Worm (Caenorhabditis elegans) whole organism, L1 larva: ENCODE results near the gene T02G5.15.

Source experiments
- F16B12.6 ChIP-seq: fragments of 150-350 bp; optimal IDR thresholded peaks from 2 replicates; lab custom pipeline; 2014; ENCODE audit warnings: missing biosample characterization, missing genetic modification characterization
- ceh-63 ChIP-seq: fragments of 200-800 bp; sonication (Bioruptor generic); optimal IDR thresholded peaks from 2 replicates; lab custom pipeline; 2018; ENCODE audit warnings: mild to moderate bottlenecking, missing genetic modification characterization, missing compliant biosample characterization
- ceh-82 ChIP-seq, 3 experiments: fragments of 150-350 bp in 1 of 3; sonication (generic microtip) in 2 of 3; optimal IDR thresholded peaks; 2 replicates each; lab custom pipeline; 2014 to 2017; ENCODE audit warnings: missing biosample characterization in 3 of 3, missing genetic modification characterization in 3 of 3
- ceh-88 ChIP-seq: fragments of 200-800 bp; sonication (Bioruptor generic); IDR thresholded peaks from 2 replicates; pipeline ENCODE4 v1.3.6; 2022; ENCODE audit warnings: missing genetic modification characterization, missing compliant biosample characterization
- dsc-1 ChIP-seq: sonication (generic microtip); optimal IDR thresholded peaks from 2 replicates; lab custom pipeline; 2016; ENCODE audit warnings: mild to moderate bottlenecking, missing genetic modification characterization, missing compliant biosample characterization
- efl-1 ChIP-seq, 4 experiments: fragments of 150-350 bp; optimal IDR thresholded peaks in 3 of 4; peaks in 1 of 4; 1 replicate in 1 of 4; 2 replicates in 3 of 4; lab custom pipeline; 2014; ENCODE audit warnings: missing biosample characterization in 2 of 4, missing genetic modification characterization in 2 of 4, missing genetic modification reagents in 2 of 4
- efl-3 ChIP-seq: fragments of 200-800 bp; sonication (Bioruptor generic); optimal IDR thresholded peaks from 2 replicates; lab custom pipeline; 2018; ENCODE audit warnings: mild to moderate bottlenecking, missing genetic modification characterization, missing compliant biosample characterization
- egl-13 ChIP-seq: sonication (generic microtip); optimal IDR thresholded peaks from 2 replicates; lab custom pipeline; 2016; ENCODE audit warnings: missing genotype, missing genetic modification reagents, missing genetic modification characterization, missing compliant biosample characterization
- elt-2 ChIP-seq: sonication (generic microtip); optimal IDR thresholded peaks from 2 replicates; lab custom pipeline; 2016; ENCODE audit warnings: missing genetic modification characterization, mild to moderate bottlenecking, inconsistent platforms, missing compliant biosample characterization, missing genetic modification reagents
- elt-3 ChIP-seq, 6 experiments: fragments of 150-350 bp in 1 of 6; sonication (generic microtip); optimal IDR thresholded peaks; 2 replicates each; lab custom pipeline; 2017 to 2018; ENCODE audit warnings: missing biosample characterization in 6 of 6, missing genetic modification characterization in 6 of 6, inconsistent platforms in 1 of 6
- fkh-10 ChIP-seq: sonication (generic microtip); optimal IDR thresholded peaks from 2 replicates; lab custom pipeline; 2017; ENCODE audit warnings: missing biosample characterization, missing genetic modification reagents, missing genetic modification characterization
- fkh-4 ChIP-seq: sonication (generic microtip); optimal IDR thresholded peaks from 2 replicates; lab custom pipeline; 2016; ENCODE audit warnings: missing compliant biosample characterization, missing genetic modification characterization, borderline replicate concordance
- fos-1 ChIP-seq: fragments of 150-350 bp; optimal IDR thresholded peaks from 2 replicates; lab custom pipeline; 2014; ENCODE audit warnings: missing biosample characterization, missing genetic modification characterization
- grh-1 ChIP-seq: fragments of 200-800 bp; sonication (Bioruptor generic); IDR thresholded peaks from 2 replicates; pipeline ENCODE4 v1.3.6; 2022; ENCODE audit warnings: missing genetic modification reagents, missing genetic modification characterization, missing compliant biosample characterization
- hlh-17 ChIP-seq: fragments of 200-800 bp; sonication (Bioruptor generic); optimal IDR thresholded peaks from 2 replicates; lab custom pipeline; 2018; ENCODE audit warnings: missing genetic modification characterization, mild to moderate bottlenecking, missing compliant biosample characterization, moderate library complexity, borderline replicate concordance
- hlh-4 ChIP-seq: sonication (generic microtip); optimal IDR thresholded peaks from 2 replicates; lab custom pipeline; 2016; ENCODE audit warnings: mild to moderate bottlenecking, missing genetic modification characterization, missing compliant biosample characterization
- hpl-2 ChIP-seq: fragments of 150-350 bp; optimal IDR thresholded peaks from 2 replicates; lab custom pipeline; 2014; ENCODE audit warnings: missing biosample characterization, missing genetic modification reagents, missing genetic modification characterization
- irx-1 ChIP-seq: sonication (generic microtip); optimal IDR thresholded peaks from 2 replicates; lab custom pipeline; 2016; ENCODE audit warnings: missing genetic modification characterization, missing compliant biosample characterization
- isw-1 ChIP-seq: fragments of 200-800 bp; sonication (Bioruptor generic); IDR thresholded peaks from 2 replicates; pipeline ENCODE4 v1.3.6; 2022; ENCODE audit warnings: missing genetic modification characterization, missing compliant biosample characterization
- jun-1 ChIP-seq: fragments of 150-350 bp; optimal IDR thresholded peaks from 2 replicates; lab custom pipeline; 2014; ENCODE audit warnings: missing biosample characterization, missing genetic modification reagents, missing genetic modification characterization
- lin-14 ChIP-seq: fragments of 200-800 bp; sonication (Bioruptor generic); optimal IDR thresholded peaks from 2 replicates; lab custom pipeline; 2018; ENCODE audit warnings: mild to moderate bottlenecking, missing genetic modification characterization, moderate library complexity, missing compliant biosample characterization
- lir-3 ChIP-seq: sonication (generic microtip); optimal IDR thresholded peaks from 2 replicates; lab custom pipeline; 2016; ENCODE audit warnings: mild to moderate bottlenecking, missing genetic modification characterization, moderate library complexity, missing compliant biosample characterization; ENCODE audit not compliant: poor library complexity
- lsy-2 ChIP-seq, 2 experiments: fragments of 150-350 bp; optimal IDR thresholded peaks; 2 replicates each; lab custom pipeline; 2014; ENCODE audit warnings: missing biosample characterization in 2 of 2, missing genetic modification characterization in 2 of 2
- mab-9 ChIP-seq: fragments of 200-800 bp; sonication (Bioruptor generic); IDR thresholded peaks from 2 replicates; pipeline ENCODE4 v1.3.6; 2022; ENCODE audit warnings: missing genetic modification reagents, missing genetic modification characterization, missing compliant biosample characterization
- mdl-1 ChIP-seq, 2 experiments: fragments of 150-350 bp; optimal IDR thresholded peaks; 2 replicates each; lab custom pipeline; 2014 to 2017; ENCODE audit warnings: missing biosample characterization in 2 of 2, missing genetic modification characterization in 2 of 2, inconsistent platforms in 1 of 2
- nhr-19 ChIP-seq: fragments of 200-800 bp; sonication (Bioruptor generic); conservative IDR thresholded peaks from 2 replicates; pipeline ENCODE4 v1.3.6; 2022; ENCODE audit warnings: missing genetic modification characterization, missing compliant biosample characterization
- nhr-20 ChIP-seq: sonication (generic microtip); optimal IDR thresholded peaks from 2 replicates; lab custom pipeline; 2016; ENCODE audit warnings: mild to moderate bottlenecking, missing genetic modification characterization, missing compliant biosample characterization
- nhr-28 ChIP-seq: fragments of 150-350 bp; optimal IDR thresholded peaks from 2 replicates; lab custom pipeline; 2014; ENCODE audit warnings: missing biosample characterization, missing genetic modification characterization
- nhr-71 ChIP-seq: sonication (generic microtip); optimal IDR thresholded peaks from 2 replicates; lab custom pipeline; 2016; ENCODE audit warnings: mild to moderate bottlenecking, missing genetic modification characterization, moderate library complexity, missing compliant biosample characterization
- nhr-77 ChIP-seq: fragments of 150-350 bp; optimal IDR thresholded peaks from 2 replicates; lab custom pipeline; 2014; ENCODE audit warnings: missing biosample characterization, missing genetic modification characterization
- nhr-90 ChIP-seq: sonication (generic microtip); optimal IDR thresholded peaks from 2 replicates; lab custom pipeline; 2016; ENCODE audit warnings: mild to moderate bottlenecking, missing genetic modification characterization, missing compliant biosample characterization; ENCODE audit not compliant: poor library complexity
- pag-3 ChIP-seq: sonication (generic microtip); optimal IDR thresholded peaks from 2 replicates; lab custom pipeline; 2017; ENCODE audit warnings: missing genetic modification characterization, mild to moderate bottlenecking, missing compliant biosample characterization, antibody characterized with exemption, borderline replicate concordance; ENCODE audit not compliant: insufficient read depth
- pax-3 ChIP-seq: fragments of 200-800 bp; sonication (Bioruptor generic); optimal IDR thresholded peaks from 2 replicates; lab custom pipeline; 2018; ENCODE audit warnings: mild to moderate bottlenecking, missing genetic modification characterization, moderate library complexity, missing compliant biosample characterization
- pqm-1 ChIP-seq: sonication (generic microtip); optimal IDR thresholded peaks from 3 replicates; lab custom pipeline; 2017; ENCODE audit warnings: missing biosample characterization, missing genetic modification characterization
- skn-1 ChIP-seq: fragments of 150-350 bp; optimal IDR thresholded peaks from 2 replicates; lab custom pipeline; 2014; ENCODE audit warnings: missing biosample characterization, missing genetic modification characterization
- snpc-4 ChIP-seq: fragments of 150-350 bp; optimal IDR thresholded peaks from 2 replicates; lab custom pipeline; 2014; ENCODE audit warnings: missing biosample characterization, missing genetic modification characterization
- snu-23 ChIP-seq: sonication (generic microtip); optimal IDR thresholded peaks from 2 replicates; lab custom pipeline; 2016; ENCODE audit warnings: missing genetic modification characterization, missing compliant biosample characterization
- swsn-7 ChIP-seq: sonication (generic microtip); optimal IDR thresholded peaks from 2 replicates; lab custom pipeline; 2016; ENCODE audit warnings: missing genetic modification characterization, missing compliant biosample characterization
- tbx-2 ChIP-seq: sonication (generic microtip); optimal IDR thresholded peaks from 2 replicates; lab custom pipeline; 2016; ENCODE audit warnings: missing genetic modification characterization, missing compliant biosample characterization
- tlp-1 ChIP-seq: fragments of 150-350 bp; optimal IDR thresholded peaks from 2 replicates; lab custom pipeline; 2014; ENCODE audit warnings: missing biosample characterization, missing genetic modification characterization
- unc-30 ChIP-seq: sonication (generic microtip); optimal IDR thresholded peaks from 2 replicates; lab custom pipeline; 2017; ENCODE audit warnings: missing biosample characterization, missing genetic modification characterization
- unc-98 ChIP-seq: fragments of 200-800 bp; sonication (Bioruptor generic); IDR thresholded peaks from 2 replicates; pipeline ENCODE4 v1.3.6; 2022; ENCODE audit warnings: missing genetic modification characterization, missing compliant biosample characterization
- vab-15 ChIP-seq: sonication (generic microtip); optimal IDR thresholded peaks from 2 replicates; lab custom pipeline; 2017; ENCODE audit warnings: missing genotype, mild to moderate bottlenecking, missing genetic modification characterization, missing compliant biosample characterization
- xbp-1 ChIP-seq: sonication (generic microtip); optimal IDR thresholded peaks from 2 replicates; lab custom pipeline; 2016; ENCODE audit warnings: missing genetic modification characterization, missing compliant biosample characterization
- zip-4 ChIP-seq: fragments of 200-800 bp; sonication (Bioruptor generic); optimal IDR thresholded peaks from 2 replicates; lab custom pipeline; 2018; ENCODE audit warnings: mild to moderate bottlenecking, missing genetic modification characterization, moderate library complexity, missing compliant biosample characterization
- ztf-11 ChIP-seq, 2 experiments: sonication (generic microtip); optimal IDR thresholded peaks; 2 replicates each; lab custom pipeline; 2016 to 2017; ENCODE audit warnings: missing genetic modification characterization in 2 of 2, missing biosample characterization in 1 of 2, missing compliant biosample characterization in 1 of 2
- ztf-4 ChIP-seq: fragments of 150-350 bp; optimal IDR thresholded peaks from 2 replicates; lab custom pipeline; 2014; ENCODE audit warnings: missing biosample characterization, missing genetic modification characterization

The T02G5.15 gene

ce11 chrII:7109956-7110355, 25.8 kb downstream of the T02G5.15 start, which contains the start of gene F10E7.9:
TSS of gene F10E7.9 (minus strand) at chrII:7110056.
- TF ChIP-seq hlh-4 (tag; lab: Kevin White, UChicago) (no peak), ceh-63 (GFP tag; lab: Kevin White, UChicago) (no peak), pag-3 (tag; lab: Kevin White, UChicago) (no peak), snu-23 (GFP tag; lab: Kevin White, UChicago) (no peak), tlp-1 (tag; lab: Kevin White, UChicago) (no peak), snpc-4 (tag; lab: Kevin White, UChicago) (no peak), ceh-88 (GFP tag; lab: Robert Waterston, UW) (no peak), fos-1 (tag; lab: Kevin White, UChicago) (no peak), unc-98 (GFP tag; lab: Robert Waterston, UW) (no peak), skn-1 (no peak), ztf-4 (no peak), pqm-1 (tag; lab: Kevin White, UChicago) (no peak)
- TF ChIP-seq, all 84 proteins: peak for 0

- no peak for TF ChIP-seq jun-1
- TF ChIP-seq lin-14 (GFP tag; lab: Kevin White, UChicago) = peak; percentile 67
- no peak for TF ChIP-seq lir-3 (tag; lab: Kevin White, UChicago)
- TF ChIP-seq nhr-19 (GFP tag; lab: Robert Waterston, UW) = no peak
- no peak for TF ChIP-seq nhr-28 (tag; lab: Kevin White, UChicago)
- no peak for TF ChIP-seq irx-1 (tag; lab: Kevin White, UChicago)
- no peak for TF ChIP-seq xbp-1
- no peak for TF ChIP-seq mab-9 (GFP tag; lab: Robert Waterston, UW)
- no peak for TF ChIP-seq nhr-90
- no peak for TF ChIP-seq unc-30
- no peak for TF ChIP-seq hpl-2 (GFP tag; lab: Kevin White, UChicago)
- no peak for TF ChIP-seq pax-3 (tag; lab: Kevin White, UChicago)
- TF ChIP-seq nhr-77 = no peak
- TF ChIP-seq tlp-1 (tag; lab: Kevin White, UChicago) = no peak
- TF ChIP-seq ztf-11 (tag; optimal IDR thresholded peaks at IDR 0.05; lab: Kevin White, UChicago) = no peak
- no peak for TF ChIP-seq pqm-1 (tag; lab: Kevin White, UChicago)
- TF ChIP-seq fkh-10 (GFP tag; lab: Kevin White, UChicago) = peak; percentile 71
- peak; percentile 12 for TF ChIP-seq nhr-71 (tag; lab: Kevin White, UChicago)
- TF ChIP-seq vab-15 = no peak
- peak in 1 of 2 experiments; percentile 56 for TF ChIP-seq lsy-2 (tag; optimal IDR thresholded peaks at IDR 0.05; lab: Kevin White, UChicago)
- no peak for TF ChIP-seq skn-1
- TF ChIP-seq isw-1 (GFP tag; lab: Robert Waterston, UW) = peak; percentile 18; the same call in 1 of the 2 replicates
- no peak for TF ChIP-seq zip-4
- TF ChIP-seq grh-1 = no peak
- TF ChIP-seq mdl-1 (tag; optimal IDR thresholded peaks at IDR 0.05; lab: Kevin White, UChicago) = no peak
- TF ChIP-seq elt-2 (tag; lab: Kevin White, UChicago) = no peak
- TF ChIP-seq tbx-2 = no peak
- TF ChIP-seq efl-3 (GFP tag; lab: Kevin White, UChicago) = no peak
- no peak for TF ChIP-seq fkh-4
- no peak for TF ChIP-seq hlh-17 (GFP tag; lab: Kevin White, UChicago)
- TF ChIP-seq ceh-63 (GFP tag; lab: Kevin White, UChicago) = no peak
- no peak for TF ChIP-seq swsn-7
- no peak for TF ChIP-seq ceh-88 (GFP tag; lab: Robert Waterston, UW)
- no peak for TF ChIP-seq pag-3 (tag; lab: Kevin White, UChicago)
- no peak for TF ChIP-seq egl-13 (tag; lab: Kevin White, UChicago)
- no peak for TF ChIP-seq dsc-1 (tag; lab: Kevin White, UChicago)
- no peak for TF ChIP-seq nhr-20 (tag; lab: Kevin White, UChicago)
- no peak for TF ChIP-seq elt-3 (tag; optimal IDR thresholded peaks at IDR 0.05; lab: Kevin White, UChicago)
- peak in 1 of 2 experiments; percentile 5 for TF ChIP-seq efl-1 (optimal IDR thresholded peaks at IDR 0.05; lab: Kevin White, UChicago)
- no peak for TF ChIP-seq efl-1 (GFP tag; optimal IDR thresholded peaks at IDR 0.05 in 1 of 2; lab: Kevin White, UChicago)
- peak in 2 of 3 experiments; percentile 20 to 44 for TF ChIP-seq ceh-82 (tag; optimal IDR thresholded peaks at IDR 0.05; lab: Kevin White, UChicago)
- TF ChIP-seq F16B12.6 (tag; lab: Kevin White, UChicago) = peak; percentile 13
Measured at ce11 chrII:7111012-7111656, 27.0 kb downstream of the T02G5.15 start.
